Fruit fly (Drosophila melanogaster) whole organism, embryonic: ENCODE results near the gene Slu7.
A peak's percentile ranks its signal among the peaks of the same experiment; 100 is the strongest.

Source experiments
- Abd-B ChIP-seq: fragments of 200-800 bp; sonication (Bioruptor generic); optimal IDR thresholded peaks from 2 replicates; lab custom pipeline; 2018; ENCODE audit warnings: missing biosample characterization, mild to moderate bottlenecking, missing genetic modification characterization, moderate library complexity
- Bgb ChIP-seq: fragments of 200-800 bp; sonication (Bioruptor generic); IDR thresholded peaks from 2 replicates; pipeline ENCODE4 v1.3.6; 2022; ENCODE audit warnings: missing biosample characterization, missing genetic modification characterization; ENCODE audit not compliant: partially characterized antibody
- BtbVII ChIP-seq: fragments of 200-800 bp; sonication (Bioruptor generic); optimal IDR thresholded peaks from 3 replicates; lab custom pipeline; 2017; ENCODE audit warnings: missing biosample characterization, mild to moderate bottlenecking, missing genetic modification characterization
- CG10959 ChIP-seq: fragments of 200-800 bp; sonication (Bioruptor generic); IDR thresholded peaks from 2 replicates; pipeline ENCODE4 v1.3.6; 2022; ENCODE audit warnings: missing biosample characterization, missing genetic modification characterization
- CG11085 ChIP-seq: fragments of 200-800 bp; sonication (Bioruptor generic); IDR thresholded peaks from 2 replicates; pipeline ENCODE4 v1.3.6; 2022; ENCODE audit warnings: missing biosample characterization, missing genetic modification characterization
- CG11247 ChIP-seq: fragments of 200-800 bp; sonication (Bioruptor generic); IDR thresholded peaks from 2 replicates; pipeline ENCODE4 v1.3.6; 2022; ENCODE audit warnings: missing biosample characterization, missing genetic modification characterization
- CG11398 ChIP-seq: fragments of 200-800 bp; sonication (Bioruptor generic); optimal IDR thresholded peaks from 2 replicates; lab custom pipeline; 2016; ENCODE audit warnings: missing biosample characterization, missing genetic modification characterization
- CG12155 ChIP-seq: fragments of 200-800 bp; sonication (Bioruptor generic); optimal IDR thresholded peaks from 3 replicates; lab custom pipeline; 2016; ENCODE audit warnings: missing biosample characterization, missing genetic modification characterization
- CG12236 ChIP-seq: fragments of 200-800 bp; sonication (Bioruptor generic); optimal IDR thresholded peaks from 2 replicates; lab custom pipeline; 2016; ENCODE audit warnings: missing biosample characterization, missing genetic modification characterization
- CG14050 ChIP-seq: fragments of 200-800 bp; sonication (Bioruptor generic); IDR thresholded peaks from 3 replicates; pipeline ENCODE4 v1.3.6; 2022; ENCODE audit warnings: missing biosample characterization, missing genetic modification characterization
- CG15601 ChIP-seq: fragments of 200-800 bp; sonication (Bioruptor generic); optimal IDR thresholded peaks from 3 replicates; lab custom pipeline; 2019; ENCODE audit warnings: missing biosample characterization, mild to moderate bottlenecking, missing genetic modification characterization, moderate library complexity
- CG16863 ChIP-seq: fragments of 200-800 bp; sonication (Bioruptor generic); optimal IDR thresholded peaks from 3 replicates; lab custom pipeline; 2016; ENCODE audit warnings: missing biosample characterization, missing genetic modification characterization
- CG17186 ChIP-seq: fragments of 200-800 bp; sonication (Bioruptor generic); optimal IDR thresholded peaks from 3 replicates; lab custom pipeline; 2017; ENCODE audit warnings: missing biosample characterization, missing genetic modification reagents, missing genetic modification characterization
- CG17385 ChIP-seq: fragments of 200-800 bp; sonication (Bioruptor generic); optimal IDR thresholded peaks from 3 replicates; lab custom pipeline; 2018; ENCODE audit warnings: missing biosample characterization, mild to moderate bottlenecking, missing genetic modification characterization
- CG17612 ChIP-seq: fragments of 200-800 bp; sonication (Bioruptor generic); IDR thresholded peaks from 2 replicates; pipeline ENCODE4 v1.3.6; 2022; ENCODE audit warnings: missing biosample characterization, missing genetic modification characterization
- CG2116 ChIP-seq: fragments of 200-800 bp; sonication (Bioruptor generic); optimal IDR thresholded peaks from 3 replicates; lab custom pipeline; 2018; ENCODE audit warnings: missing biosample characterization, mild to moderate bottlenecking, missing genetic modification characterization
- CG34422 ChIP-seq: fragments of 200-800 bp; sonication (Bioruptor generic); IDR thresholded peaks from 3 replicates; pipeline ENCODE4 v1.3.6; 2022; ENCODE audit warnings: missing biosample characterization, missing genetic modification characterization
- CG4404 ChIP-seq: fragments of 200-800 bp; sonication (Bioruptor generic); IDR thresholded peaks from 2 replicates; pipeline ENCODE4 v1.3.6; 2022; ENCODE audit warnings: missing biosample characterization, missing genetic modification characterization
- CG4617 ChIP-seq: fragments of 200-800 bp; sonication (Bioruptor generic); optimal IDR thresholded peaks from 3 replicates; lab custom pipeline; 2016; ENCODE audit warnings: missing biosample characterization, missing genetic modification characterization, borderline replicate concordance
- CG6654 ChIP-seq: fragments of 200-800 bp; sonication (Bioruptor generic); optimal IDR thresholded peaks from 2 replicates; lab custom pipeline; 2017; ENCODE audit warnings: missing biosample characterization, mild to moderate bottlenecking, missing genetic modification characterization
- CG8089 ChIP-seq: fragments of 200-800 bp; sonication (Bioruptor generic); optimal IDR thresholded peaks from 3 replicates; lab custom pipeline; 2016; ENCODE audit warnings: missing biosample characterization, missing genetic modification characterization
- CG8944 ChIP-seq: fragments of 200-800 bp; sonication (Bioruptor generic); optimal IDR thresholded peaks from 3 replicates; lab custom pipeline; 2016; ENCODE audit warnings: missing biosample characterization, missing genetic modification characterization
- CG9437 ChIP-seq: fragments of 200-800 bp; sonication (Bioruptor generic); optimal IDR thresholded peaks from 2 replicates; lab custom pipeline; 2018; ENCODE audit warnings: missing biosample characterization, mild to moderate bottlenecking, missing genetic modification characterization
- CG9797 ChIP-seq: fragments of 200-800 bp; sonication (Bioruptor generic); optimal IDR thresholded peaks from 3 replicates; lab custom pipeline; 2018; ENCODE audit warnings: missing biosample characterization, mild to moderate bottlenecking, missing genetic modification characterization
- Camta ChIP-seq: fragments of 200-800 bp; sonication (Bioruptor generic); optimal IDR thresholded peaks from 2 replicates; lab custom pipeline; 2016; ENCODE audit warnings: missing biosample characterization, missing genetic modification characterization
- D19B ChIP-seq: fragments of 200-800 bp; sonication (Bioruptor generic); optimal IDR thresholded peaks from 2 replicates; lab custom pipeline; 2017; ENCODE audit warnings: missing biosample characterization, mild to moderate bottlenecking, missing genetic modification characterization
- Doc3 ChIP-seq: fragments of 200-800 bp; sonication (Bioruptor generic); IDR thresholded peaks from 3 replicates; pipeline ENCODE4 v1.3.6; 2022; ENCODE audit warnings: missing biosample characterization, missing genetic modification characterization; ENCODE audit not compliant: partially characterized antibody
- E2f2 ChIP-seq: fragments of 200-800 bp; sonication (Bioruptor generic); IDR thresholded peaks from 2 replicates; pipeline ENCODE4 v1.3.6; 2022; ENCODE audit warnings: missing biosample characterization, missing genetic modification characterization
- HmgZ ChIP-seq: fragments of 200-800 bp; sonication (Bioruptor generic); optimal IDR thresholded peaks from 2 replicates; lab custom pipeline; 2018; ENCODE audit warnings: missing biosample characterization, mild to moderate bottlenecking, missing genetic modification characterization
- Lhr ChIP-seq: fragments of 200-800 bp; sonication (Bioruptor generic); optimal IDR thresholded peaks from 3 replicates; lab custom pipeline; 2017; ENCODE audit warnings: mild to moderate bottlenecking, missing biosample characterization, missing genetic modification reagents, missing genetic modification characterization
- NK7.1 ChIP-seq: fragments of 200-800 bp; sonication (Bioruptor generic); optimal IDR thresholded peaks from 3 replicates; lab custom pipeline; 2016; ENCODE audit warnings: missing biosample characterization, missing genetic modification characterization
- Ptx1 ChIP-seq: fragments of 200-800 bp; sonication (Bioruptor generic); IDR thresholded peaks from 2 replicates; pipeline ENCODE4 v1.3.6; 2022; ENCODE audit warnings: missing biosample characterization, missing genetic modification characterization
- Rx ChIP-seq: fragments of 200-800 bp; sonication (Bioruptor generic); IDR thresholded peaks from 2 replicates; pipeline ENCODE4 v1.3.6; 2022; ENCODE audit warnings: missing biosample characterization, missing genetic modification characterization
- Scr ChIP-seq: fragments of 200-800 bp; sonication (Bioruptor generic); IDR thresholded peaks from 2 replicates; pipeline ENCODE4 v1.3.6; 2022; ENCODE audit warnings: missing biosample characterization, missing genetic modification characterization; ENCODE audit not compliant: partially characterized antibody
- Sox100B ChIP-seq: fragments of 200-800 bp; sonication (Bioruptor generic); optimal IDR thresholded peaks from 3 replicates; lab custom pipeline; 2018; ENCODE audit warnings: missing biosample characterization, mild to moderate bottlenecking, missing genetic modification characterization
- Taf1 ChIP-seq: fragments of 200-800 bp; sonication (Bioruptor generic); IDR thresholded peaks from 2 replicates; pipeline ENCODE4 v1.3.6; 2022; ENCODE audit warnings: missing biosample characterization, missing genetic modification characterization
- Xbp1 ChIP-seq: fragments of 200-800 bp; sonication (Bioruptor generic); optimal IDR thresholded peaks from 3 replicates; lab custom pipeline; 2016; ENCODE audit warnings: missing biosample characterization, mild to moderate bottlenecking, missing genetic modification characterization
- ab ChIP-seq: fragments of 200-800 bp; sonication (Bioruptor generic); optimal IDR thresholded peaks from 2 replicates; lab custom pipeline; 2016; ENCODE audit warnings: missing biosample characterization, missing genetic modification characterization
- ase ChIP-seq: fragments of 200-800 bp; sonication (Bioruptor generic); IDR thresholded peaks from 3 replicates; pipeline ENCODE4 v1.3.6; 2022; ENCODE audit warnings: missing biosample characterization, missing genetic modification characterization
- bbx ChIP-seq: fragments of 200-800 bp; sonication (Bioruptor generic); IDR thresholded peaks from 2 replicates; pipeline ENCODE4 v1.3.6; 2022; ENCODE audit warnings: missing biosample characterization, missing genetic modification characterization; ENCODE audit not compliant: partially characterized antibody
- bowl ChIP-seq: fragments of 200-800 bp; sonication (Bioruptor generic); IDR thresholded peaks from 2 replicates; pipeline ENCODE4 v1.3.6; 2022; ENCODE audit warnings: missing biosample characterization, missing genetic modification characterization
- dimm ChIP-seq: fragments of 200-800 bp; sonication (Bioruptor generic); IDR thresholded peaks from 2 replicates; pipeline ENCODE4 v1.3.6; 2022; ENCODE audit warnings: missing biosample characterization, missing genetic modification characterization
- eyg ChIP-seq: fragments of 200-800 bp; sonication (Bioruptor generic); optimal IDR thresholded peaks from 3 replicates; lab custom pipeline; 2016; ENCODE audit warnings: missing biosample characterization, missing genetic modification characterization
- hth ChIP-seq: fragments of >200 bp; optimal IDR thresholded peaks from 2 replicates; lab custom pipeline; 2017; ENCODE audit warnings: inconsistent platforms
- kay ChIP-seq: fragments of 200-800 bp; sonication (Bioruptor generic); optimal IDR thresholded peaks from 2 replicates; lab custom pipeline; 2016; ENCODE audit warnings: missing biosample characterization, missing genetic modification characterization
- lola ChIP-seq, 3 experiments: fragments of >200 bp in 2 of 3; fragments of 200-800 bp in 1 of 3; sonication (Bioruptor generic) in 1 of 3; optimal IDR thresholded peaks; 2 replicates each; lab custom pipeline; 2017 to 2019; ENCODE audit warnings: missing biosample characterization in 3 of 3, missing genetic modification characterization in 3 of 3, mild to moderate bottlenecking in 1 of 3, moderate library complexity in 1 of 3
- nerfin-1 ChIP-seq: fragments of 200-800 bp; sonication (Bioruptor generic); optimal IDR thresholded peaks from 3 replicates; lab custom pipeline; 2019; ENCODE audit warnings: missing biosample characterization, mild to moderate bottlenecking, missing genetic modification characterization, moderate library complexity
- odd ChIP-seq: fragments of 200-800 bp; sonication (Bioruptor generic); optimal IDR thresholded peaks from 2 replicates; lab custom pipeline; 2017; ENCODE audit warnings: missing biosample characterization, mild to moderate bottlenecking, missing genetic modification characterization
- prd ChIP-seq, 3 experiments: fragments of >200 bp in 2 of 3; fragments of 200-800 bp in 1 of 3; sonication (Bioruptor generic) in 1 of 3; optimal IDR thresholded peaks in 2 of 3; IDR thresholded peaks in 1 of 3; 2 replicates in 2 of 3; 3 replicates in 1 of 3; pipeline versions ENCODE4 v1.3.6 to Lab custom; 2017 to 2022; ENCODE audit warnings: missing biosample characterization in 1 of 3, missing genetic modification characterization in 1 of 3
- ranshi ChIP-seq: fragments of 200-800 bp; sonication (Bioruptor generic); IDR thresholded peaks from 2 replicates; pipeline ENCODE4 v1.3.6; 2022; ENCODE audit warnings: missing biosample characterization, missing genetic modification characterization
- salm ChIP-seq: fragments of 200-800 bp; sonication (Bioruptor generic); optimal IDR thresholded peaks from 2 replicates; lab custom pipeline; 2018; ENCODE audit warnings: missing biosample characterization, mild to moderate bottlenecking, missing genetic modification characterization
- scrt ChIP-seq: fragments of 200-800 bp; sonication (Bioruptor generic); optimal IDR thresholded peaks from 2 replicates; lab custom pipeline; 2018; ENCODE audit warnings: missing biosample characterization, mild to moderate bottlenecking, missing genetic modification characterization, moderate library complexity

Slu7 gene

DNA sequence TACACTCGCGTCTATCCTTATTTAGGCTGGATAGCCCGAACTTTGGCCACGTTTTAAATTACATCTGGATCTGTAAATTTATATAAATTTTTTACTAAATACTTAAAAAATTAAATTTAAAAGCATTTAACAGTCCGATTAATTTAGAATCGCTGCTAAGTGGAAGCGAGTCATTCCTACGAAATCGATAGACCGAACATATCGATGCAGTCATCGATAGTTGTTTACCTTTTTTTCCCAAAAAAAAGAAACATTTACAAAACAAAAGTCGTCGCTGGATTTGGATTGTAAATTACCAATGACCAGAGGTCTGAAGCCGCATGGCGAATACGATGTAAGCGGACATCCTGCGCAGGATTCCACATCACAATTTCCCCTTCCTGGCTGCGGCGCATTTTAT is 16.8 kb upstream of the Slu7 start, which contains the start of gene Sirt7 (continued):
- TF ChIP-seq CG12236 (no peak), Bgb (peak; percentile 95), CG8089 (GFP tag; lab: Kevin White, UChicago) (no peak), BtbVII (no peak), Rx (GFP tag; lab: Robert Waterston, UW) (no peak), CG11085 (no peak), CG2116 (GFP tag; lab: Kevin White, UChicago) (peak; percentile 81), Lhr (GFP tag; lab: Kevin White, UChicago) (no peak), CG4617 (GFP tag; lab: Kevin White, UChicago) (peak; percentile 11), CG17385 (GFP tag; lab: Kevin White, UChicago) (no peak), HmgZ (no peak), CG15601 (tag; lab: Kevin White, UChicago) (no peak), D19B (GFP tag; lab: Kevin White, UChicago) (no peak), ranshi (GFP tag; lab: Robert Waterston, UW) (no peak), CG6654 (GFP tag; lab: Kevin White, UChicago) (no peak), Ptx1 (GFP tag; lab: Robert Waterston, UW) (no peak), CG8944 (no peak), ase (GFP tag; lab: Robert Waterston, UW) (no peak), ab (GFP tag; lab: Kevin White, UChicago) (no peak), CG14050 (GFP tag; lab: Robert Waterston, UW) (no peak), lola (GFP tag; optimal IDR thresholded peaks at IDR 0.05; lab: Kevin White, UChicago) (no peak), CG17612 (GFP tag; lab: Robert Waterston, UW) (no peak), Sox100B (GFP tag; lab: Kevin White, UChicago) (no peak), CG17186 (GFP tag; lab: Kevin White, UChicago) (no peak), CG4404 (no peak), CG10959 (no peak), bbx (GFP tag; lab: Robert Waterston, UW) (peak; percentile 94), salm (tag; lab: Kevin White, UChicago) (no peak), E2f2 (GFP tag; lab: Robert Waterston, UW) (peak; percentile 30; the same call in 1 of the 2 replicates), kay (no peak), Doc3 (peak; percentile 95), CG34422 (GFP tag; lab: Robert Waterston, UW) (peak; percentile 64; the same call in 1 of the 3 replicates), CG12155 (peak; percentile 5), CG11398 (GFP tag; lab: Kevin White, UChicago) (no peak), odd (GFP tag; lab: Kevin White, UChicago) (no peak), dimm (GFP tag; lab: Robert Waterston, UW) (no peak), prd (optimal IDR thresholded peaks at IDR 0.05; lab: Kevin White, UChicago) (no peak), prd (GFP tag; IDR thresholded peaks at IDR 0.05; lab: Robert Waterston, UW) (no peak), nerfin-1 (no peak), Scr (GFP tag; lab: Robert Waterston, UW) (peak; percentile 95), Camta (GFP tag; lab: Kevin White, UChicago) (no peak), NK7.1 (GFP tag; lab: Kevin White, UChicago) (no peak), CG9437 (GFP tag; lab: Kevin White, UChicago) (no peak), CG16863 (GFP tag; lab: Kevin White, UChicago) (no peak), CG11247 (GFP tag; lab: Robert Waterston, UW) (no peak), scrt (no peak), Xbp1 (GFP tag; lab: Kevin White, UChicago) (no peak), CG9797 (GFP tag; lab: Kevin White, UChicago) (no peak), eyg (GFP tag; lab: Kevin White, UChicago) (no peak), Taf1 (no peak), Abd-B (no peak), bowl (GFP tag; lab: Robert Waterston, UW) (no peak), hth (lab: Kevin White, UChicago) (no peak)
